Worm (Caenorhabditis elegans) whole organism, midembryonic: ENCODE results near the gene C54H2.4.

Experiments used
- cog-1 ChIP-seq: sonication (generic microtip); optimal IDR thresholded peaks from 2 replicates; lab custom pipeline; 2016; ENCODE audit warnings: missing genetic modification characterization, missing compliant biosample characterization
- flt-1 ChIP-seq: fragments of 200-800 bp; sonication (Bioruptor generic); IDR thresholded peaks from 2 replicates; pipeline ENCODE4 v1.3.6; 2022; ENCODE audit warnings: missing genetic modification characterization, missing compliant biosample characterization

- TF ChIP-seq cog-1 (no peak), flt-1 (no peak)
These were observed 17.3 kb upstream of the C54H2.4 start, which contains the start of gene F46G11.2 for ce11 chrX:5787861-5788260.
